Worm (Caenorhabditis elegans) whole organism, young adult: ENCODE results near the gene fbxl-1.

Experiments
- F49E8.2 ChIP-seq: sonication (generic microtip); optimal IDR thresholded peaks from 3 replicates; lab custom pipeline; 2017; ENCODE audit warnings: missing genetic modification characterization, mild to moderate bottlenecking, missing compliant biosample characterization, antibody characterized with exemption, moderate library complexity; ENCODE audit not compliant: insufficient read depth
- ama-1 ChIP-seq, 3 experiments: fragments of 150-350 bp in 1 of 3; sonication (generic microtip) in 2 of 3; optimal IDR thresholded peaks; 2 replicates each; lab custom pipeline; 2014 to 2018; ENCODE audit warnings: missing biosample characterization in 2 of 3, missing genetic modification characterization in 2 of 3, missing genetic modification reagents in 2 of 3
- die-1 ChIP-seq: sonication (generic microtip); optimal IDR thresholded peaks from 2 replicates; lab custom pipeline; 2016; ENCODE audit warnings: missing genotype, mild to moderate bottlenecking, missing genetic modification characterization, missing compliant biosample characterization
- dpl-1 ChIP-seq: fragments of 150-350 bp; optimal IDR thresholded peaks from 2 replicates; lab custom pipeline; 2014; ENCODE audit warnings: missing biosample characterization, missing genetic modification reagents, missing genetic modification characterization
- lsy-27 ChIP-seq: sonication (generic microtip); optimal IDR thresholded peaks from 2 replicates; lab custom pipeline; 2017; ENCODE audit warnings: missing genetic modification characterization, mild to moderate bottlenecking, missing compliant biosample characterization, antibody characterized with exemption, missing genotype, borderline replicate concordance; ENCODE audit not compliant: insufficient read depth
- madf-6 ChIP-seq: fragments of 200-800 bp; sonication (Bioruptor generic); IDR thresholded peaks from 2 replicates; pipeline ENCODE4 v1.3.6; 2022; ENCODE audit warnings: missing genetic modification reagents, missing genetic modification characterization, missing compliant biosample characterization
- pha-4 ChIP-seq: fragments of 150-350 bp; sonication (generic microtip); optimal IDR thresholded peaks from 2 replicates; lab custom pipeline; 2014; ENCODE audit warnings: missing biosample characterization, missing genetic modification reagents, missing genetic modification characterization
- sea-2 ChIP-seq: fragments of 200-800 bp; sonication (Bioruptor generic); IDR thresholded peaks from 2 replicates; pipeline ENCODE4 v1.3.6; 2022; ENCODE audit warnings: missing genetic modification characterization, missing compliant biosample characterization
- snpc-1.1 ChIP-seq: sonication (generic microtip); optimal IDR thresholded peaks from 2 replicates; lab custom pipeline; 2017; ENCODE audit warnings: missing genetic modification characterization, mild to moderate bottlenecking, missing compliant biosample characterization, antibody characterized with exemption, moderate library complexity, missing genotype, missing genetic modification reagents; ENCODE audit not compliant: insufficient read depth
- snpc-4 ChIP-seq, 5 experiments: fragments of 150-350 bp in 1 of 5; sonication (generic microtip) in 4 of 5; optimal IDR thresholded peaks; 2 replicates each; lab custom pipeline; 2014 to 2018; ENCODE audit warnings: missing genetic modification characterization in 5 of 5, missing biosample characterization in 3 of 5, antibody characterized with exemption in 2 of 5, mild to moderate bottlenecking in 2 of 5, missing compliant biosample characterization in 2 of 5, missing genotype in 2 of 5, moderate library complexity in 2 of 5, missing genetic modification reagents in 1 of 5
- unc-130 ChIP-seq: sonication (generic microtip); optimal IDR thresholded peaks from 2 replicates; lab custom pipeline; 2016; ENCODE audit warnings: missing genetic modification reagents, missing genetic modification characterization, missing compliant biosample characterization
- ztf-26 ChIP-seq: sonication (generic microtip); optimal IDR thresholded peaks from 2 replicates; lab custom pipeline; 2017; ENCODE audit warnings: missing genetic modification characterization, missing compliant biosample characterization

DNA sequence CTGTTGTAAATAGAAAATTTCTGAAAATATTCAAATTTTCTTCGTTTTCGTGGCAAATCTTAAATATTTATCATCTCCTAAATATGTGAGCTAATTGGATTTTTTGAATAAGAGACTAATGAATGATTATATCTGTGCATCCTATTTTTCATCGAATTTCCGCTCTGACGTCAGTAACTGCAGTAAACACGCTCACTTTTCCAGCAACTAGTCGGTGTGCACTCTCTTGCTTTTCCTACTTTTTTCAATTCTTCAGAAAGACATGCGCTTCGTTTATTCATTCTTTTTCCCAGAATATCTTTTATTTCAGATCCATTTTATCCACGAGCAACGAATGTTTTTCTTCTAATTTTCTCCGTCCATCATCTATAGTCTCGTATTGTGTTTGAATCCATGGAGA, 1.9 kb downstream of the fbxl-1 start:
- TF ChIP-seq dpl-1 = no peak
- TF ChIP-seq ztf-26 (tag; lab: Kevin White, UChicago) = no peak
- no peak for TF ChIP-seq sea-2
- no peak for TF ChIP-seq snpc-4 (GFP tag; optimal IDR thresholded peaks at IDR 0.05; lab: Kevin White, UChicago)
- TF ChIP-seq snpc-4 (tag; optimal IDR thresholded peaks at IDR 0.05; lab: Kevin White, UChicago) = no peak
- no peak for TF ChIP-seq pha-4
- no peak for TF ChIP-seq die-1 (tag; lab: Kevin White, UChicago)
- TF ChIP-seq madf-6 = no peak
- no peak for TF ChIP-seq unc-130
- no peak for TF ChIP-seq ama-1 (optimal IDR thresholded peaks at IDR 0.05; lab: Kevin White, UChicago)
- no peak for TF ChIP-seq ama-1 (GFP tag; optimal IDR thresholded peaks at IDR 0.05; lab: Kevin White, UChicago)
- TF ChIP-seq lsy-27 = no peak
- TF ChIP-seq F49E8.2 (tag; lab: Kevin White, UChicago) = no peak
- no peak for TF ChIP-seq snpc-1.1
